Fruit fly (Drosophila melanogaster) whole organism, prepupa: ENCODE measurements around the gene D12.

Source experiments
- CG10631 ChIP-seq: fragments of 200-800 bp; sonication (Bioruptor generic); optimal IDR thresholded peaks from 2 replicates; lab custom pipeline; 2016; ENCODE audit warnings: missing biosample characterization, missing genetic modification characterization
- CG10669 ChIP-seq: fragments of 200-800 bp; sonication (Bioruptor generic); optimal IDR thresholded peaks from 3 replicates; lab custom pipeline; 2018; ENCODE audit warnings: missing biosample characterization, mild to moderate bottlenecking, missing genetic modification characterization, moderate library complexity
- CG11294 ChIP-seq: fragments of 200-800 bp; sonication (Bioruptor generic); IDR thresholded peaks from 2 replicates; pipeline ENCODE4 v1.3.6; 2022; ENCODE audit warnings: missing biosample characterization, missing genetic modification characterization
- CG11762 ChIP-seq: fragments of 200-800 bp; sonication (Bioruptor generic); optimal IDR thresholded peaks from 3 replicates; lab custom pipeline; 2016; ENCODE audit warnings: missing biosample characterization, missing genetic modification characterization; ENCODE audit not compliant: insufficient read depth
- CG11902 ChIP-seq: fragments of 200-800 bp; sonication (Bioruptor generic); optimal IDR thresholded peaks from 3 replicates; lab custom pipeline; 2016; ENCODE audit warnings: missing biosample characterization, missing genetic modification characterization
- CG1621 ChIP-seq: fragments of 200-800 bp; sonication (Bioruptor generic); optimal IDR thresholded peaks from 3 replicates; lab custom pipeline; 2018; ENCODE audit warnings: missing biosample characterization, mild to moderate bottlenecking, missing genetic modification characterization
- CG3032 ChIP-seq: fragments of 200-800 bp; optimal IDR thresholded peaks from 2 replicates; lab custom pipeline; 2019; ENCODE audit warnings: missing biosample characterization, mild to moderate bottlenecking, missing genetic modification characterization, moderate library complexity
- CG32006 ChIP-seq: fragments of 200-800 bp; sonication (Bioruptor generic); optimal IDR thresholded peaks from 3 replicates; lab custom pipeline; 2017; ENCODE audit warnings: missing biosample characterization, mild to moderate bottlenecking, missing genetic modification characterization
- CG3919 ChIP-seq: fragments of 200-800 bp; sonication (Bioruptor generic); optimal IDR thresholded peaks from 3 replicates; lab custom pipeline; 2016; ENCODE audit warnings: missing biosample characterization, missing genetic modification characterization
- CG6163 ChIP-seq: fragments of 200-800 bp; sonication (Bioruptor generic); IDR thresholded peaks from 3 replicates; pipeline ENCODE4 v1.3.6; 2022; ENCODE audit warnings: missing biosample characterization, missing genetic modification characterization
- CG6276 ChIP-seq: fragments of 200-800 bp; sonication (Bioruptor generic); optimal IDR thresholded peaks from 2 replicates; lab custom pipeline; 2017; ENCODE audit warnings: missing biosample characterization, mild to moderate bottlenecking, missing genetic modification characterization
- CG6792 ChIP-seq: fragments of 200-800 bp; sonication (Bioruptor generic); optimal IDR thresholded peaks from 3 replicates; lab custom pipeline; 2016; ENCODE audit warnings: missing biosample characterization, missing genetic modification characterization
- CG6808 ChIP-seq: fragments of 200-800 bp; sonication (Bioruptor generic); optimal IDR thresholded peaks from 3 replicates; lab custom pipeline; 2017; ENCODE audit warnings: missing biosample characterization, missing genetic modification characterization, mild to moderate bottlenecking, moderate library complexity, missing genetic modification reagents
- CG7368 ChIP-seq: fragments of 200-800 bp; sonication (Bioruptor generic); optimal IDR thresholded peaks from 3 replicates; lab custom pipeline; 2016; ENCODE audit warnings: missing biosample characterization, missing genetic modification characterization
- CG8119 ChIP-seq: fragments of 200-800 bp; sonication (Bioruptor generic); IDR thresholded peaks from 3 replicates; pipeline ENCODE4 v1.3.6; 2022; ENCODE audit warnings: missing biosample characterization, missing genetic modification characterization
- CG9139 ChIP-seq: fragments of 200-800 bp; sonication (Bioruptor generic); optimal IDR thresholded peaks from 3 replicates; lab custom pipeline; 2017; ENCODE audit warnings: missing biosample characterization, mild to moderate bottlenecking, missing genetic modification characterization
- Eip75B ChIP-seq: fragments of 200-800 bp; sonication (Bioruptor generic); optimal IDR thresholded peaks from 3 replicates; lab custom pipeline; 2016; ENCODE audit warnings: missing biosample characterization, missing genetic modification characterization
- Eip78C ChIP-seq: fragments of 200-800 bp; sonication (Bioruptor generic); peaks from one replicate; lab custom pipeline; 2016; ENCODE audit warnings: missing biosample characterization, missing genetic modification characterization
- Eip93F ChIP-seq: fragments of 200-800 bp; sonication (Bioruptor generic); optimal IDR thresholded peaks from 2 replicates; lab custom pipeline; 2016; ENCODE audit warnings: missing biosample characterization, mild to moderate bottlenecking, missing genetic modification characterization
- Ets21C ChIP-seq: fragments of 200-800 bp; sonication (Bioruptor generic); optimal IDR thresholded peaks from 3 replicates; lab custom pipeline; 2016; ENCODE audit warnings: missing biosample characterization, missing genetic modification characterization
- Ets96B ChIP-seq: fragments of 200-800 bp; optimal IDR thresholded peaks from 2 replicates; lab custom pipeline; 2019; ENCODE audit warnings: missing biosample characterization, mild to moderate bottlenecking, missing genetic modification characterization, moderate library complexity
- Hr4 ChIP-seq: fragments of 200-800 bp; sonication (Bioruptor generic); optimal IDR thresholded peaks from 3 replicates; lab custom pipeline; 2016; ENCODE audit warnings: missing biosample characterization, missing genetic modification characterization
- Lpt ChIP-seq: fragments of 200-800 bp; sonication (Bioruptor generic); optimal IDR thresholded peaks from 3 replicates; lab custom pipeline; 2016; ENCODE audit warnings: missing biosample characterization, missing genetic modification characterization
- Met ChIP-seq: fragments of 200-800 bp; sonication (Bioruptor generic); optimal IDR thresholded peaks from 3 replicates; lab custom pipeline; 2016; ENCODE audit warnings: missing biosample characterization, missing genetic modification characterization
- Sox102F ChIP-seq: fragments of 200-800 bp; sonication (Bioruptor generic); optimal IDR thresholded peaks from 2 replicates; lab custom pipeline; 2016; ENCODE audit warnings: missing biosample characterization, mild to moderate bottlenecking, missing genetic modification characterization
- Sox14 ChIP-seq: fragments of 200-800 bp; sonication (Bioruptor generic); optimal IDR thresholded peaks from 3 replicates; lab custom pipeline; 2016; ENCODE audit warnings: missing biosample characterization, missing genetic modification characterization
- Sox15 ChIP-seq: fragments of 200-800 bp; sonication (Bioruptor generic); optimal IDR thresholded peaks from 3 replicates; lab custom pipeline; 2016; ENCODE audit warnings: missing biosample characterization, missing genetic modification characterization
- achi ChIP-seq: fragments of 200-800 bp; sonication (Bioruptor generic); optimal IDR thresholded peaks from 3 replicates; lab custom pipeline; 2016; ENCODE audit warnings: missing biosample characterization, missing genetic modification characterization
- acj6 ChIP-seq: fragments of 200-800 bp; sonication (Bioruptor generic); optimal IDR thresholded peaks from 3 replicates; lab custom pipeline; 2016; ENCODE audit warnings: missing biosample characterization, missing genetic modification characterization
- dsx ChIP-seq: fragments of 200-800 bp; optimal IDR thresholded peaks from 3 replicates; lab custom pipeline; 2019; ENCODE audit warnings: missing biosample characterization, mild to moderate bottlenecking, missing genetic modification characterization, moderate library complexity; ENCODE audit not compliant: poor library complexity, severe bottlenecking
- esn ChIP-seq: fragments of 200-800 bp; sonication (Bioruptor generic); optimal IDR thresholded peaks from 2 replicates; lab custom pipeline; 2016; ENCODE audit warnings: missing biosample characterization, mild to moderate bottlenecking, missing genetic modification characterization, moderate library complexity
- fd59A ChIP-seq: fragments of 200-800 bp; sonication (Bioruptor generic); optimal IDR thresholded peaks from 2 replicates; lab custom pipeline; 2017; ENCODE audit warnings: missing biosample characterization, mild to moderate bottlenecking, missing genetic modification characterization, missing genetic modification reagents
- fkh ChIP-seq: fragments of 200-800 bp; sonication (Bioruptor generic); optimal IDR thresholded peaks from 3 replicates; lab custom pipeline; 2017; ENCODE audit warnings: missing biosample characterization, mild to moderate bottlenecking, missing genetic modification characterization, moderate library complexity
- lz ChIP-seq: fragments of 200-800 bp; sonication (Bioruptor generic); optimal IDR thresholded peaks from 3 replicates; lab custom pipeline; 2016; ENCODE audit warnings: missing biosample characterization, missing genetic modification characterization
- net ChIP-seq: fragments of 200-800 bp; sonication (Bioruptor generic); optimal IDR thresholded peaks from 3 replicates; lab custom pipeline; 2016; ENCODE audit warnings: missing biosample characterization, missing genetic modification characterization
- salr ChIP-seq, 2 experiments: fragments of 200-800 bp; sonication (Bioruptor generic); optimal IDR thresholded peaks; 3 replicates each; lab custom pipeline; 2016 to 2018; ENCODE audit warnings: missing biosample characterization in 2 of 2, missing genetic modification characterization in 2 of 2, mild to moderate bottlenecking in 1 of 2
- ss ChIP-seq, 2 experiments: fragments of 200-800 bp; sonication (Bioruptor generic); optimal IDR thresholded peaks; 2 replicates in 1 of 2; 3 replicates in 1 of 2; lab custom pipeline; 2017 to 2018; ENCODE audit warnings: mild to moderate bottlenecking in 2 of 2, missing biosample characterization in 2 of 2, missing genetic modification characterization in 2 of 2, moderate library complexity in 1 of 2
- svp ChIP-seq: fragments of 200-800 bp; sonication (Bioruptor generic); peaks from one replicate; lab custom pipeline; 2016; ENCODE audit warnings: missing biosample characterization, missing genetic modification characterization
- vri ChIP-seq: fragments of 200-800 bp; sonication (Bioruptor generic); optimal IDR thresholded peaks from 3 replicates; lab custom pipeline; 2016; ENCODE audit warnings: missing biosample characterization, mild to moderate bottlenecking, missing genetic modification characterization

The D12 gene

dm6 chr2L:8424090-8424470 is 13.1 kb downstream of the D12 start:
- TF ChIP-seq CG11762, result no peak
- TF ChIP-seq svp (GFP tag; lab: Kevin White, UChicago), result peak; percentile 81
- TF ChIP-seq fd59A, result no peak
- TF ChIP-seq ss (GFP tag; optimal IDR thresholded peaks at IDR 0.05; lab: Kevin White, UChicago), result peak in 1 of 2 experiments; percentile 40
- peak; percentile 80 for TF ChIP-seq Sox14 (GFP tag; lab: Kevin White, UChicago)
- TF ChIP-seq lz (GFP tag; lab: Kevin White, UChicago), result no peak
- TF ChIP-seq vri (GFP tag; lab: Kevin White, UChicago), result peak; percentile 6
- peak; percentile 37; the same call in 1 of the 3 replicates for TF ChIP-seq CG6163 (GFP tag; lab: Robert Waterston, UW)
- no peak for TF ChIP-seq CG11902 (GFP tag; lab: Kevin White, UChicago)
- no peak for TF ChIP-seq salr (GFP tag; optimal IDR thresholded peaks at IDR 0.05; lab: Kevin White, UChicago)
- TF ChIP-seq CG11294 (GFP tag; lab: Robert Waterston, UW), result no peak

- TF ChIP-seq acj6 (peak; percentile 6), Sox15 (GFP tag; lab: Kevin White, UChicago) (no peak), Met (GFP tag; lab: Kevin White, UChicago) (peak; percentile 40), achi (no peak), CG3919 (peak; percentile 7), fkh (peak; percentile 23), CG6276 (GFP tag; lab: Kevin White, UChicago) (no peak), Sox102F (GFP tag; lab: Kevin White, UChicago) (peak; percentile 57), Eip75B (GFP tag; lab: Kevin White, UChicago) (no peak), CG11902 (GFP tag; lab: Kevin White, UChicago) (no peak), esn (peak; percentile 35), CG6808 (peak; percentile 58), Hr4 (GFP tag; lab: Kevin White, UChicago) (peak; percentile 3), ss (GFP tag; optimal IDR thresholded peaks at IDR 0.05; lab: Kevin White, UChicago) (peak in 1 of 2 experiments; percentile 33), net (GFP tag; lab: Kevin White, UChicago) (no peak), Eip93F (GFP tag; lab: Kevin White, UChicago) (no peak), CG10631 (peak; percentile 24), CG3032 (no peak), CG9139 (GFP tag; lab: Kevin White, UChicago) (no peak), Eip78C (peak; percentile 54), CG11762 (no peak), Lpt (GFP tag; lab: Kevin White, UChicago) (no peak), CG8119 (no peak), Sox14 (GFP tag; lab: Kevin White, UChicago) (no peak), fd59A (no peak), CG7368 (GFP tag; lab: Kevin White, UChicago) (no peak), Ets21C (GFP tag; lab: Kevin White, UChicago) (no peak), svp (GFP tag; lab: Kevin White, UChicago) (peak; percentile 53), vri (GFP tag; lab: Kevin White, UChicago) (no peak), Ets96B (tag; lab: Kevin White, UChicago) (peak; percentile 20), CG32006 (GFP tag; lab: Kevin White, UChicago) (no peak), CG10669 (GFP tag; lab: Kevin White, UChicago) (peak; percentile 36)
These were observed 13.6 kb downstream of the D12 start for dm6 chr2L:8423460-8424089.

- TF ChIP-seq dsx (GFP tag; lab: Kevin White, UChicago), result peak; percentile 46
- TF ChIP-seq CG6792 (GFP tag; lab: Kevin White, UChicago), result no peak
- no peak for TF ChIP-seq CG11294 (GFP tag; lab: Robert Waterston, UW)
- TF ChIP-seq CG9139 (GFP tag; lab: Kevin White, UChicago), result no peak
- no peak for TF ChIP-seq svp (GFP tag; lab: Kevin White, UChicago)
- peak; percentile 49 for TF ChIP-seq Eip78C
- no peak for TF ChIP-seq CG1621 (tag; lab: Kevin White, UChicago)
- no peak for TF ChIP-seq Eip93F (GFP tag; lab: Kevin White, UChicago)
- TF ChIP-seq, all 60 proteins: peak for 2
These were observed 14.1 kb downstream of the D12 start for dm6 chr2L:8423047-8423446.
